Worm (Caenorhabditis elegans) whole organism, L3 larva: ENCODE measurements around the gene gtap-2.

Experiments used
- ceh-9 ChIP-seq: sonication (generic microtip); optimal IDR thresholded peaks from 2 replicates; lab custom pipeline; 2018; ENCODE audit warnings: missing biosample characterization, missing genetic modification characterization
- elt-3 ChIP-seq, 3 experiments: fragments of 150-350 bp in 1 of 3; sonication (generic microtip) in 2 of 3; optimal IDR thresholded peaks; 2 replicates in 2 of 3; 4 replicates in 1 of 3; lab custom pipeline; 2014 to 2017; ENCODE audit warnings: missing biosample characterization in 3 of 3, missing genetic modification characterization in 3 of 3
- nhr-23 ChIP-seq: fragments of 150-350 bp; optimal IDR thresholded peaks from 2 replicates; lab custom pipeline; 2014; ENCODE audit warnings: missing biosample characterization, missing genetic modification reagents, missing genetic modification characterization
- pqm-1 ChIP-seq: fragments of 150-350 bp; optimal IDR thresholded peaks from 2 replicates; lab custom pipeline; 2017; ENCODE audit warnings: missing biosample characterization, missing genetic modification characterization, inconsistent platforms

DNA sequence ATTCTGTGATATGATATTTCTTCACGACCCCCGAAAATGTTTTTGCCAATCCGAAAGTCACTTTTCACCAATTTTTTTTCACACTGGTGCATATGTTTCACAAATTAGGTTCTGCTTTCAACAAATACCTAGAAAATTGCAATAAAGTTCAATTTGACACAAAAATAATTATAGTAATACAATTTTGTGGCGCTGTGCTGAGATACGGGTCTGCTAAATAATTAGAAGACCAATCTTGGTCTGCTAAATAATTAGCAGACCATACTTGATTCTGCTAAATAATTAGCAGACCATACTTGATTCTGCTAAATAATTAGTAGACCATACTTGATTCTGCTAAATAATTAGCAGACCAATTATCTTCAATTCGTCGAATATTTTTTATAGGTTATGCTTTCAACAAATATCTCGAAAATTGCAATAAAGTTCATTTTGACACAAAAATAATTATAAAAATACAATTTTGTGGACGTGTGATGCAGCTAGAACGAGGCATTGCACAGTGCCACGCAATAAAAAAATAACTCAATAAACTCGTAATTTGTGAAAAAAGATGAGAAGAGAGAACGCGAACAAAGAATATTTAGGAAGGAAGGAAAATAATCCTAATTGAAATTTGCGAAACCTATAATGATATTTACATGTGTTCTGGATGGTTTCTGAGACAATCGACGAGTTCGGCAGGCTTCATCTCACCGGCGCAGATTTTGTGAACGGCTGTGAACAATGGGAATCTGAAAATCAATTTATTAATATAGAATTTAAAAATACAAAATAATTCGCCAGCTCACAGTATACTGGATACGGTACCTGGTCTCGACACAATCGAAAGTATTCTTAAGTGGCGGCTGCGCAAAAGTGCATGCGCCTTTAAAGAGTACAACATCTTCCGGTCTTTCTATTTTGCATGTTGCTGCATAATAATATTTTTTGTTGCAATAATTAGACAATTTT lies 45.6 kb downstream of the gtap-2 start:
- TF ChIP-seq ceh-9 (tag; lab: Kevin White, UChicago) (no peak), pqm-1 (no peak), elt-3 (tag; optimal IDR thresholded peaks at IDR 0.05; lab: Kevin White, UChicago) (no peak), nhr-23 (tag; lab: Kevin White, UChicago) (no peak)
